Fruit fly (Drosophila melanogaster): Measurements from ENCODE around the gene fbl.

DNA sequence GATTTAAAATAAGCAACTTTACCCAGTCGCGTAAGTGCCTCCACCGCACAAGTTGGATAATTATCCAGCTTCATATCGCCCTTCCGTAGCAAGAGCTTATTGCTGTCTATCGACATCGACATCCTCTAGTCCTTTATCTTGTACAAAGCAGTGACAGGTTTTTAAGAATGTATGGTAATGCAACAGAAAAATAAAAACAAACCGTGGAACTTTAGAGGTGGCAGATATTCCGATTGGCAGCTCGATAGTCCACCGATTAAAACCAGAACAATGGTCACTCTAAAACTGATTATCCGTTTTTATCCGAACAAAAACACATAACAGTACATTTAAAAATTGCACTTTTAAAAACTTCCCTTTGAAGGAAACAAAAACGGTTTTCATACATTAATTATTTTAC, 43.2 kb downstream of the fbl start, which contains the start of gene CG5274:
- TF ChIP-seq CTCF (optimal IDR thresholded peaks at IDR 0.05) (no peak), CG8478 (optimal IDR thresholded peaks at IDR 0.05) (no peak)

All from S2 (cell line).